Fruit fly (Drosophila melanogaster): Measurements from ENCODE around the gene red.

The red gene

DNA sequence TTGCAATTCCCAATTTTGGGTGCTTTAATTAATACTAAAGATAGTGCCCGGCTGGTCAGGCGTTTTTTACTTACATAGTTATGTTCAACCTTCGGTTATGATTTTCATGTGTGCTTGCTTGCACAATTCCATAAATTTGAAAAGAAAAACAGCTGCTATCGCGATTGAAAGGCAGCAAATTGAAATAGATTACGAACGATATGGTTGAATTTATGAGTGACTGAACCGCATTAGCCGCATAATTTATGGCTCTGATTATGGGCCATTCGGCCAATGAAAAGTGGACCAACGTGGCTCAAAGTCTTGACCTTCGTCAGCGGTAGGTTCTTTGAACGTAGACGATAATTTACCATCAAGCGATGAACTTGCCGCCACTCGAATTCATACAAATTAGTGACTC is 7.3 kb downstream of the red start:
- TF ChIP-seq gl (tag; optimal IDR thresholded peaks at IDR 0.05) (no peak), D1 (tag; optimal IDR thresholded peaks at IDR 0.05) (no peak), rn (GFP tag; IDR thresholded peaks at IDR 0.05) (no peak), CG17806 (tag; optimal IDR thresholded peaks at IDR 0.05) (no peak), Snoo (tag; optimal IDR thresholded peaks at IDR 0.05) (no peak), CG34367 (tag; optimal IDR thresholded peaks at IDR 0.05) (no peak), Ets98B (GFP tag; IDR thresholded peaks at IDR 0.05) (no peak), CG8159 (tag; optimal IDR thresholded peaks at IDR 0.05) (no peak), fd96Ca (GFP tag; IDR thresholded peaks at IDR 0.05) (no peak), CG8301 (tag; optimal IDR thresholded peaks at IDR 0.05) (no peak)

DNA sequence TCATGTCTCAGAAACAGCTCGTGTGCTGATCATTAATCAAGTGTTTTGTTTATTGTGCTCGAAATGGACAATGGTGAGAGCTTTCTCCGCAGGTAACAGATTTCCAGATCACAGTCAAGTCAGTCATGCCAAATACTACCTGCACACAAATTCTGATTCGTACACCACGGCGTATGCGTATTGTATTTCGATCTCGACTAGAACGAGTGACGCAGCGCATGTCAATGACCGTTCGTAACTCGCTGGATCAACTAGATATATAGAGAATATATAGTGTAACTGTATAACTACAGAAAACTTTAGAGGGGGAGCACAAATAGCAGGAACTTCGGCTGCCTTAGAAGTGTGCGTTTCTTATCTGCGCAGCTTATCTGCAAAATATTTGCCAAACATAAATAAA is 7.8 kb downstream of the red start:
- no peak for TF ChIP-seq CG12605 (GFP tag; IDR thresholded peaks at IDR 0.05)
- peak; percentile 71 for TF ChIP-seq EcR (GFP tag; optimal IDR thresholded peaks at IDR 0.05)

DNA sequence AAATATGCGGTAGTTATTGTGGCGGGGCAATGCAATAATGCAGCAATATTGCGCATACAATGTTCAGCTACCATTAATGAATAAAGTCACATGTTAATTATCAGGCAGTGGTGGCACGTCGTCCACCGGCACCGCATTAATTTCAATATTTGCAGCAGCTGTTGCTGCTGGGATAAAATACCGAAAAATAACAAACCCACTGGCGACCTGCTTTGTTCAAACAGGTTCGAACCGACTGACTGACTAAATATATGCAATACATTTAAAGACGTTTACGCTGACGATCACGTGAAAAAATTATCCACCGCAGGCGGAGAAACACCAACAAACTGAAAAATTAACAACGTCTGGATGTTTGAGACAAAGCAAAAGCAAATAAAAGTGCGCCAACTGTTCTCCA is 8.6 kb downstream of the red start:
- TF ChIP-seq CG12605 (GFP tag; IDR thresholded peaks at IDR 0.05) (no peak), fd96Ca (GFP tag; IDR thresholded peaks at IDR 0.05) (0 out of 3 replicates have a peak, but pooled peaks have one; percentile 13), CG9948 (tag; optimal IDR thresholded peaks at IDR 0.05) (no peak), Ets98B (GFP tag; IDR thresholded peaks at IDR 0.05) (no peak), Snoo (tag; optimal IDR thresholded peaks at IDR 0.05) (no peak), Pif1A (GFP tag; optimal IDR thresholded peaks at IDR 0.05) (no peak)

DNA sequence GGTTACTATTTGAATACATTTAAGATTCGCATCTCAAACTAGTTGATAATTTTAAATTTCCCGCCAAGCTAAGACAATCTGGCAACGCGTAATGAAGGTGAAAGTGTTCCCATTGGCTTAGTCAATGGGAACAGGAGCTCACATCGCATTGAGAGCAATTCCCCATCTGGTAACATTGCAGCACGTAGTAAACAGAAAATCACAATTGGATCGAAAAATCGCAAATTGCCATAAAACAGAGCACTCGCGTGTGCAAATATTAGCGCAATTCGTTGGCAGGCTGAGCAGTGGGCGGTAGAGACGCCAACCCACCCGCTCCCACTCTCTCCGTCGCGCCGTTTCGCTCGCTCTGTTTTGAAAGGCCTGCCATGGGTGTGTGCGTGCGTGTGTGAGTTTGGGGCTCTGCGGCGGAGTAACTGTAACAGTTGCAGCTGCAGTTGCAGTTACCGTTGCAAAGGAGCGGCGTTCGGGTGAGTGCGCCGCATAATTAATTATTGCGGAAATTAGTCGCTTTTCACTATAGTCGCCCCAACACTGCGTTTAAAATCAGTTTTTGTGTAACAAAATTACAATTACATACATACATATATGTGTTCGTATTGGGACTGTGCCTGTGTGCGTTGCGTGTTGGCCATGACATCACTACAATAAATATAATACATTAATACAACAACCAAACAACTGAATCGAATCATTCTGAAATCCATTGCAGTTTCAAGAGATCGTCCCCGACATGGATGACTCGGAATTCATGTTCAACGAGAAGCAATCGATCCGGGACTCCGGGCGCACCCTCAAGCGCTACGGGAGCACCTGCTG is 9.4 kb downstream of the red start:
- TF ChIP-seq CG12605 (GFP tag; IDR thresholded peaks at IDR 0.05) (no peak), Ets98B (GFP tag; IDR thresholded peaks at IDR 0.05) (peak; percentile 49), EcR (GFP tag; optimal IDR thresholded peaks at IDR 0.05) (peak; percentile 6), fd96Ca (GFP tag; IDR thresholded peaks at IDR 0.05) (0 out of 3 replicates have a peak, but pooled peaks have one; percentile 17), CG15710 (tag; optimal IDR thresholded peaks at IDR 0.05) (no peak), Snoo (tag; optimal IDR thresholded peaks at IDR 0.05) (no peak), D1 (tag; optimal IDR thresholded peaks at IDR 0.05) (no peak), Pif1A (GFP tag; optimal IDR thresholded peaks at IDR 0.05) (no peak), CG4496 (GFP tag; IDR thresholded peaks at IDR 0.05) (peak; percentile 62; the same call in 1 of the 3 replicates), Pif1B (GFP tag; optimal IDR thresholded peaks at IDR 0.05) (no peak)

DNA sequence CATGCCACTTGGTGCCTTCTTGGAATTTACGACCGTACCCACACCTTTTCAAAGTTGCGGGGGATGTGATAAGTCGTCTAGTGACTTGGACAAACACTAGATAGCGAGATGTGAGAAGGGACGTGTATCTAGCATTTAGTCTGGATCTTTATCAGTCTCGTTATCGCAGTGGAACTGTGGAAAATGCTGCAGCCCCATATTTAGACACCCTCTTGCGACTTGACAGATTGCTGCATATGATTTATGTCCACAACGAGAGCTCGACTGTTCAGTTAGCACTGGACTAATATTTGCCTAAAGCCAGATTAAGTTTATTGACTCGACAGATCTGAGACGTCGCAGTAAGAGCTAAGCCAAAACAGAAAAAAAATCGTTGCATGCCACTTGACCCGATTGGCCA is 11.0 kb downstream of the red start:
- TF ChIP-seq Snoo (tag; optimal IDR thresholded peaks at IDR 0.05): no peak
- no peak for TF ChIP-seq CG15710 (tag; optimal IDR thresholded peaks at IDR 0.05)
- no peak for TF ChIP-seq CG8159 (tag; optimal IDR thresholded peaks at IDR 0.05)
- TF ChIP-seq EcR (GFP tag; optimal IDR thresholded peaks at IDR 0.05): no peak
- no peak for TF ChIP-seq CG9948 (tag; optimal IDR thresholded peaks at IDR 0.05)
- TF ChIP-seq CG10348 (GFP tag; IDR thresholded peaks at IDR 0.05): no peak
- no peak for TF ChIP-seq Pif1B (GFP tag; optimal IDR thresholded peaks at IDR 0.05)
- no peak for TF ChIP-seq Ets98B (GFP tag; IDR thresholded peaks at IDR 0.05)
- no peak for TF ChIP-seq gl (tag; optimal IDR thresholded peaks at IDR 0.05)
- TF ChIP-seq CG32121 (GFP tag; IDR thresholded peaks at IDR 0.05): no peak
- TF ChIP-seq CG14655 (GFP tag; optimal IDR thresholded peaks at IDR 0.05): no peak

DNA sequence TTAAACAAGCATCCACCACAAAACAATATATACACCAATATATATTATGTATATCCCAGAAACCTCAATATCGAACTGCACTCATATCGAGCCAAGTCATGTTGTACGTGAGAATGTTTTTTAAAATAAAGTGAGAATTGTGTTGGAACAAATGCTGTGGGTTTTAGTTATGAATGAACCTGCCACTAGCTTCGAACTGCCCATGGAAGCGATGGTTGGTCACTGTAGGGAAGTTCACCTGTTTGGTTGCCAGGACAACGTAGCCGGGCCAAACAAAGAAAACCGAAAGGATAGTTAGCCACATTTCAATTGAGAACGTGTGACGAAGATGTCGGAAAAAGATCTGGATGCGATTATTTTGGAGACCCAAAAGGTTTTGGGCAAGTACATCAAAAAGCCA is 13.3 kb downstream of the red start, which contains the start of gene IFT54:
Gene IFT54, plus strand, starts transcription at position 301 of the 400 bp plus-strand sequence.
- TF ChIP-seq Pif1A (GFP tag; optimal IDR thresholded peaks at IDR 0.05): no peak
- no peak for TF ChIP-seq EcR (GFP tag; optimal IDR thresholded peaks at IDR 0.05)
- no peak for TF ChIP-seq D1 (tag; optimal IDR thresholded peaks at IDR 0.05)
- no peak for TF ChIP-seq Pif1B (GFP tag; optimal IDR thresholded peaks at IDR 0.05)
- no peak for TF ChIP-seq rn (GFP tag; IDR thresholded peaks at IDR 0.05)
- no peak for TF ChIP-seq Snoo (tag; optimal IDR thresholded peaks at IDR 0.05)
- no peak for TF ChIP-seq CG34367 (tag; optimal IDR thresholded peaks at IDR 0.05)
- TF ChIP-seq CG9948 (tag; optimal IDR thresholded peaks at IDR 0.05): no peak
- TF ChIP-seq Ets98B (GFP tag; IDR thresholded peaks at IDR 0.05): no peak
- TF ChIP-seq CG14655 (GFP tag; optimal IDR thresholded peaks at IDR 0.05): no peak
- no peak for TF ChIP-seq CG10348 (GFP tag; IDR thresholded peaks at IDR 0.05)
- TF ChIP-seq CG13204 (GFP tag; optimal IDR thresholded peaks at IDR 0.05): no peak
- TF ChIP-seq CG8159 (tag; optimal IDR thresholded peaks at IDR 0.05): no peak
- TF ChIP-seq CG4496 (GFP tag; IDR thresholded peaks at IDR 0.05): no peak
- no peak for TF ChIP-seq CG8301 (tag; optimal IDR thresholded peaks at IDR 0.05)

DNA sequence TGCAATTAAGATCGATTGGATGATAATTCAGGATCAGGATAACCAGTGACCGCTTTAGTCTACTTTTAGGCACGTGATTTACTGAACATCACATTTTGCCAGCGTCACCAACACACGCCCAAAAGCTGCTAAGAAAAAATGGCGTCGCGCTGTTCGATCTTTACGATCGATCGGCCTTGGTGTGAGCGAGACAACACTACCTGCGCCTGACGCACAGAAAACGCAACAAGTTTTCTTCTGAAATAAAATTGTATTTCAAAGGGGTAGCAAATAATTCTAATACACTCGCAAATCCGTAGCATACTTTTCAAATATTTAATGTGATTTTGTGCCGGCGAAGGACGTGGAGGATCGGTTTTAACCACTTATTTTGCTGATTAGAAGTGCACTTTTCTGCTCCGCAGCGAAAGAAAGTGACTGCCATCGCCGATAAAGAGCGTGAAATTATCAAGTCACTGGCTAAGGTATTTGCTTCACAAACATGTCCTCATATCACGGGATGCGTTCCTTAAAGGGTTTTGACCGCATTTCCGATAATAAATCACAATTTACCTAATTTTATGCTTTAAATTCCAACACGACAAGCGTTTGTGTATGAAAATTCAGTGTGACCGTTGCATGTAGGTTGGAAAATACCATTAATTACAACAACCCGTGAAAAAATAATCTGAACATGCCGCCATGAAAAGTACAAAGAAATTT is 19.3 kb downstream of the red start:
- TF ChIP-seq Ets98B (GFP tag; IDR thresholded peaks at IDR 0.05): 0 out of 2 replicates have a peak, but pooled peaks have one; percentile 6
- TF ChIP-seq CG34367 (tag; optimal IDR thresholded peaks at IDR 0.05): peak; percentile 2
- no peak; the same call in 1 of the 2 replicates for TF ChIP-seq CG12605 (GFP tag; IDR thresholded peaks at IDR 0.05)
- TF ChIP-seq CG8301 (tag; optimal IDR thresholded peaks at IDR 0.05): no peak
- TF ChIP-seq EcR (GFP tag; optimal IDR thresholded peaks at IDR 0.05): no peak

All from whole organism, pupa.